Worm (Caenorhabditis elegans): Measurements from ENCODE around the gene ncs-5.
A peak's percentile ranks its signal among the peaks of the same experiment; 100 is the strongest.

Gene ncs-5

DNA sequence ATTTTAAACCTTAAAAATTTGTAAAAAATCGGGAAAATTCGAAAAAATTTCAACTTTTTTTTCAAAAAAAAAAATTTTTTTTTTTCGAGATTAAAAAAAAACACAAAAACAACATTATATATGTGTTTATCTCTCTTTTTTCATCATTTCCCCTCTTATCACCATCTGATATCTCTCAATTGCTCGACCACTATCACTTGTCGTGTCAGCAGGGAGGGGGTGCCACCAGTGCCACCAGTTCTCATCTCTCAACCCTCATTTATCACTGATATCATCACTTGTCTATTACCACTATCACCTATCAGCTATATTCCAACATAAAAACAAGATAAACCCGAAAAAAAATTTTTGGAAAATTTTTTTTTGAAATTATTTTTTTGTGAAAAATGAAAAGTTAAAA lies 6.9 kb downstream of the ncs-5 start (continued):
- no peak for TF ChIP-seq F26F4.8 (GFP tag; conservative IDR thresholded peaks at IDR 0.05)
- no peak for TF ChIP-seq Y105C5A.15 (GFP tag; IDR thresholded peaks at IDR 0.05)
- no peak for TF ChIP-seq F37D6.2 (tag; optimal IDR thresholded peaks at IDR 0.05)
- TF ChIP-seq lin-38 (GFP tag; IDR thresholded peaks at IDR 0.05), result no peak
- TF ChIP-seq vab-7 (GFP tag; IDR thresholded peaks at IDR 0.05), result no peak
- no peak for TF ChIP-seq sdz-12 (GFP tag; optimal IDR thresholded peaks at IDR 0.05)
- no peak for TF ChIP-seq attf-4 (tag; optimal IDR thresholded peaks at IDR 0.05)
- TF ChIP-seq aha-1 (tag), result no peak
- peak; percentile 30 for TF ChIP-seq nhr-28 (tag; optimal IDR thresholded peaks at IDR 0.05)
- 0 out of 2 replicates have a peak, but pooled peaks have one; percentile 22 for TF ChIP-seq lin-1 (GFP tag; IDR thresholded peaks at IDR 0.05)
- TF ChIP-seq skn-1 (tag; optimal IDR thresholded peaks at IDR 0.05), result no peak
- TF ChIP-seq jun-1 (tag; optimal IDR thresholded peaks at IDR 0.05), result no peak
- no peak for TF ChIP-seq zip-2 (tag; optimal IDR thresholded peaks at IDR 0.05)
- no peak for TF ChIP-seq tag-97 (GFP tag; IDR thresholded peaks at IDR 0.05)
- no peak for TF ChIP-seq ztf-7 (tag; optimal IDR thresholded peaks at IDR 0.05)
- TF ChIP-seq zfp-2 (tag; optimal IDR thresholded peaks at IDR 0.05), result no peak
- TF ChIP-seq ctbp-1 (GFP tag; IDR thresholded peaks at IDR 0.05), result no peak
- no peak for TF ChIP-seq hmg-1.1 (GFP tag; IDR thresholded peaks at IDR 0.05)
- no peak for TF ChIP-seq zfp-3 (GFP tag; conservative IDR thresholded peaks at IDR 0.05)
- TF ChIP-seq Y48G9A.11 (GFP tag; IDR thresholded peaks at IDR 0.05), result no peak
- no peak for TF ChIP-seq ceh-20 (GFP tag; IDR thresholded peaks at IDR 0.05)
- TF ChIP-seq nhr-11 (tag; optimal IDR thresholded peaks at IDR 0.05), result no peak
- TF ChIP-seq lir-3 (tag; optimal IDR thresholded peaks at IDR 0.05), result no peak
- no peak for TF ChIP-seq snpc-4 (tag; optimal IDR thresholded peaks at IDR 0.05)
- TF ChIP-seq dve-1 (tag; optimal IDR thresholded peaks at IDR 0.05; ENCODE audit: insufficient read depth), result peak; percentile 68
- TF ChIP-seq mdt-29 (GFP tag; IDR thresholded peaks at IDR 0.05), result no peak
- no peak for TF ChIP-seq egl-27 (tag; optimal IDR thresholded peaks at IDR 0.05)
- TF ChIP-seq mdl-1 (tag; optimal IDR thresholded peaks at IDR 0.05), result no peak
- TF ChIP-seq lin-29 (GFP tag; IDR thresholded peaks at IDR 0.05), result no peak
- TF ChIP-seq ceh-62 (tag; optimal IDR thresholded peaks at IDR 0.05), result no peak
- TF ChIP-seq cey-2 (tag; optimal IDR thresholded peaks at IDR 0.05; ENCODE audit: borderline replicate concordance, insufficient read depth), result no peak
- TF ChIP-seq ama-1 (optimal IDR thresholded peaks at IDR 0.05), result no peak
- peak; percentile 32 for TF ChIP-seq nhr-48 (tag; optimal IDR thresholded peaks at IDR 0.05)
- TF ChIP-seq pha-4 (GFP tag; IDR thresholded peaks at IDR 0.05), result no peak
- TF ChIP-seq pha-4 (tag; optimal IDR thresholded peaks at IDR 0.05), result no peak
- TF ChIP-seq F49E8.2 (tag; optimal IDR thresholded peaks at IDR 0.05; ENCODE audit: borderline replicate concordance), result no peak
- TF ChIP-seq dpl-1 (GFP tag; optimal IDR thresholded peaks at IDR 0.05), result no peak
- no peak for TF ChIP-seq lin-39 (tag; optimal IDR thresholded peaks at IDR 0.05)
- TF ChIP-seq ZK546.5 (tag; optimal IDR thresholded peaks at IDR 0.05), result no peak
- no peak for TF ChIP-seq fkh-10 (GFP tag; optimal IDR thresholded peaks at IDR 0.05)
- TF ChIP-seq gei-8 (GFP tag; optimal IDR thresholded peaks at IDR 0.05), result no peak
- TF ChIP-seq duxl-1 (tag; optimal IDR thresholded peaks at IDR 0.05; ENCODE audit: poor library complexity), result no peak

DNA sequence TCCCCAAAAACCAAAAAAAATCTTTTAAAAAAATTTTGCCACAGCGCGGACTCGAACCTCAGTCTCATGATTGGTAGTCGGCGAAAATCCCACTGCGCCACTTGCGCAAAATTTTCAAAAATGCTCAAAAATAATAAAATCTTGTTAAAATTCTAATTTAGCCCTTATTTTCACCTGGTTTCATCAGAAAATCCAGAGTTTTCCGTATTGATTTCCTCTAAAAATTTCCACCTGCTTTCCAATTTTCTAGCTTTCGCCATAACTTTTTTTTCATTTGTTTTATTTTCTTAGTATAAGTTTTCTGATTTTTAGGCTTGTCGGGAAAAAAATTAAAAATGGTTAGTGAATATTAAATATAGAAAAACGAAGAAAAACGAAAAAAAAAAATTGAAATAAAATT lies 7.8 kb downstream of the ncs-5 start:
- no peak for TF ChIP-seq nhr-76 (tag; optimal IDR thresholded peaks at IDR 0.05)
- TF ChIP-seq daf-12 (tag; optimal IDR thresholded peaks at IDR 0.05), result no peak
- no peak for TF ChIP-seq nhr-25 (tag; optimal IDR thresholded peaks at IDR 0.05; ENCODE audit: borderline replicate concordance, insufficient read depth)
- TF ChIP-seq unc-130 (GFP tag; optimal IDR thresholded peaks at IDR 0.05), result no peak
- no peak for TF ChIP-seq ceh-62 (tag; optimal IDR thresholded peaks at IDR 0.05)
- no peak for TF ChIP-seq dmd-6 (GFP tag; IDR thresholded peaks at IDR 0.05)
- TF ChIP-seq Y5F2A.4 (GFP tag; optimal IDR thresholded peaks at IDR 0.05), result no peak
- TF ChIP-seq D1046.2 (GFP tag; IDR thresholded peaks at IDR 0.05), result no peak
- no peak for TF ChIP-seq fos-1 (tag; optimal IDR thresholded peaks at IDR 0.05)
- TF ChIP-seq gei-8 (GFP tag; optimal IDR thresholded peaks at IDR 0.05), result no peak
- no peak for TF ChIP-seq hmg-1.1 (GFP tag; IDR thresholded peaks at IDR 0.05)
- no peak for TF ChIP-seq unc-62 (GFP tag; optimal IDR thresholded peaks at IDR 0.05 in 1 of 2)
- TF ChIP-seq unc-62 (tag; optimal IDR thresholded peaks at IDR 0.05), result no peak
- no peak for TF ChIP-seq nhr-102 (tag; optimal IDR thresholded peaks at IDR 0.05)
- TF ChIP-seq zfp-2 (tag; optimal IDR thresholded peaks at IDR 0.05), result no peak
- TF ChIP-seq jun-1 (tag; optimal IDR thresholded peaks at IDR 0.05), result no peak
- no peak for TF ChIP-seq hlh-11 (tag; optimal IDR thresholded peaks at IDR 0.05)

Measured in whole organism, L4 larva.